Worm (Caenorhabditis elegans) whole organism, L3 larva: Measurements from ENCODE around the gene txt-14.

Experiments used
- ama-1 ChIP-seq: fragments of 150-350 bp; optimal IDR thresholded peaks from 2 replicates; lab custom pipeline; 2018
- ceh-16 ChIP-seq: sonication (generic microtip); optimal IDR thresholded peaks from 2 replicates; lab custom pipeline; 2017; ENCODE audit warnings: missing biosample characterization, missing genetic modification characterization
- ceh-9 ChIP-seq: sonication (generic microtip); optimal IDR thresholded peaks from 2 replicates; lab custom pipeline; 2018; ENCODE audit warnings: missing biosample characterization, missing genetic modification characterization
- mdl-1 ChIP-seq: fragments of 150-350 bp; optimal IDR thresholded peaks from 2 replicates; lab custom pipeline; 2014; ENCODE audit warnings: missing biosample characterization, missing genetic modification characterization
- nhr-23 ChIP-seq: fragments of 150-350 bp; optimal IDR thresholded peaks from 2 replicates; lab custom pipeline; 2014; ENCODE audit warnings: missing biosample characterization, missing genetic modification reagents, missing genetic modification characterization
- nhr-237 ChIP-seq: fragments of 150-350 bp; optimal IDR thresholded peaks from 2 replicates; lab custom pipeline; 2014; ENCODE audit warnings: missing biosample characterization, missing genetic modification characterization
- nhr-77 ChIP-seq: fragments of 150-350 bp; optimal IDR thresholded peaks from 2 replicates; lab custom pipeline; 2014; ENCODE audit warnings: missing biosample characterization, missing genetic modification characterization
- tbx-2 ChIP-seq: sonication (generic microtip); optimal IDR thresholded peaks from 2 replicates; lab custom pipeline; 2016; ENCODE audit warnings: mild to moderate bottlenecking, missing genetic modification characterization, missing compliant biosample characterization

ce11 chrV:18575084-18575483 is 7.4 kb upstream of the txt-14 start:
- TF ChIP-seq ama-1 (no peak), nhr-77 (tag; lab: Kevin White, UChicago) (no peak), nhr-237 (no peak), ceh-9 (tag; lab: Kevin White, UChicago) (no peak), tbx-2 (tag; lab: Kevin White, UChicago) (no peak), nhr-23 (tag; lab: Kevin White, UChicago) (no peak), mdl-1 (tag; lab: Kevin White, UChicago) (no peak), ceh-16 (tag; lab: Kevin White, UChicago) (no peak)
